Worm (Caenorhabditis elegans) whole organism, late embryonic: ENCODE data around the gene tbx-37.
A peak's percentile ranks its signal among the peaks of the same experiment; 100 is the strongest.

Experiments
- C38D4.7 ChIP-seq: fragments of 200-800 bp; sonication (Bioruptor generic); optimal IDR thresholded peaks from 2 replicates; lab custom pipeline; 2018; ENCODE audit warnings: mild to moderate bottlenecking, missing genetic modification characterization, moderate library complexity, missing compliant biosample characterization
- F13H6.1 ChIP-seq: sonication (generic microtip); optimal IDR thresholded peaks from 2 replicates; lab custom pipeline; 2016; ENCODE audit warnings: missing genetic modification characterization, missing compliant biosample characterization
- K02D7.2 ChIP-seq: sonication (generic microtip); optimal IDR thresholded peaks from 2 replicates; lab custom pipeline; 2017; ENCODE audit warnings: mild to moderate bottlenecking, missing genetic modification characterization, missing compliant biosample characterization
- K09A11.1 ChIP-seq: sonication (generic microtip); optimal IDR thresholded peaks from 2 replicates; lab custom pipeline; 2017; ENCODE audit warnings: antibody characterized with exemption, mild to moderate bottlenecking, missing genetic modification characterization, missing compliant biosample characterization; ENCODE audit not compliant: insufficient read depth
- T23F11.4 ChIP-seq: fragments of 200-800 bp; sonication (Bioruptor generic); optimal IDR thresholded peaks from 2 replicates; lab custom pipeline; 2018; ENCODE audit warnings: mild to moderate bottlenecking, missing genetic modification characterization, missing compliant biosample characterization
- Y22D7AL.16 ChIP-seq: sonication (generic microtip); optimal IDR thresholded peaks from 2 replicates; lab custom pipeline; 2016; ENCODE audit warnings: missing genetic modification characterization, missing compliant biosample characterization
- ahr-1 ChIP-seq: sonication (generic microtip); optimal IDR thresholded peaks from 2 replicates; lab custom pipeline; 2016; ENCODE audit warnings: missing genetic modification characterization, missing compliant biosample characterization
- ama-1 ChIP-seq: fragments of 150-350 bp; optimal IDR thresholded peaks from 2 replicates; lab custom pipeline; 2014
- ceh-14 ChIP-seq: sonication (generic microtip); optimal IDR thresholded peaks from 2 replicates; lab custom pipeline; 2016; ENCODE audit warnings: missing genotype, missing genetic modification characterization, missing compliant biosample characterization
- ceh-2 ChIP-seq: sonication (generic microtip); optimal IDR thresholded peaks from 2 replicates; lab custom pipeline; 2016; ENCODE audit warnings: missing genotype, missing genetic modification characterization, missing compliant biosample characterization
- ceh-24 ChIP-seq: sonication (generic microtip); optimal IDR thresholded peaks from 2 replicates; lab custom pipeline; 2016; ENCODE audit warnings: mild to moderate bottlenecking, missing genetic modification characterization, missing compliant biosample characterization
- ceh-30 ChIP-seq: fragments of 150-350 bp; optimal IDR thresholded peaks from 2 replicates; lab custom pipeline; 2014; ENCODE audit warnings: missing biosample characterization, missing genetic modification characterization
- ceh-31 ChIP-seq: sonication (generic microtip); optimal IDR thresholded peaks from 2 replicates; lab custom pipeline; 2016; ENCODE audit warnings: missing genetic modification characterization, missing compliant biosample characterization
- ceh-34 ChIP-seq: sonication (generic microtip); optimal IDR thresholded peaks from 2 replicates; lab custom pipeline; 2016; ENCODE audit warnings: mild to moderate bottlenecking, missing genetic modification characterization, missing compliant biosample characterization
- che-1 ChIP-seq: sonication (generic microtip); optimal IDR thresholded peaks from 2 replicates; lab custom pipeline; 2016; ENCODE audit warnings: mild to moderate bottlenecking, missing genetic modification characterization, missing compliant biosample characterization
- dmd-4 ChIP-seq: sonication (generic microtip); optimal IDR thresholded peaks from 2 replicates; lab custom pipeline; 2016; ENCODE audit warnings: borderline replicate concordance, missing genetic modification characterization, missing compliant biosample characterization
- elt-2 ChIP-seq: sonication (generic microtip); optimal IDR thresholded peaks from 2 replicates; lab custom pipeline; 2016; ENCODE audit warnings: missing genetic modification reagents, missing genetic modification characterization, missing compliant biosample characterization
- fkh-6 ChIP-seq: sonication (generic microtip); optimal IDR thresholded peaks from 2 replicates; lab custom pipeline; 2016; ENCODE audit warnings: missing genetic modification characterization, missing compliant biosample characterization
- gmeb-2 ChIP-seq: sonication (generic microtip); optimal IDR thresholded peaks from 2 replicates; lab custom pipeline; 2016; ENCODE audit warnings: missing genetic modification characterization, inconsistent platforms, missing compliant biosample characterization
- hlh-13 ChIP-seq: fragments of 200-800 bp; sonication (Bioruptor generic); optimal IDR thresholded peaks from 2 replicates; lab custom pipeline; 2018; ENCODE audit warnings: mild to moderate bottlenecking, missing genetic modification characterization, missing compliant biosample characterization
- hlh-30 ChIP-seq: sonication (generic microtip); optimal IDR thresholded peaks from 2 replicates; lab custom pipeline; 2017; ENCODE audit warnings: antibody characterized with exemption, missing genetic modification characterization, missing compliant biosample characterization; ENCODE audit not compliant: insufficient read depth
- hlh-6 ChIP-seq: sonication (generic microtip); optimal IDR thresholded peaks from 2 replicates; lab custom pipeline; 2016; ENCODE audit warnings: missing genotype, missing genetic modification characterization, missing compliant biosample characterization
- hlh-8 ChIP-seq: sonication (generic microtip); optimal IDR thresholded peaks from 2 replicates; lab custom pipeline; 2016; ENCODE audit warnings: missing genotype, missing genetic modification characterization, missing compliant biosample characterization
- lim-6 ChIP-seq: sonication (generic microtip); optimal IDR thresholded peaks from 2 replicates; lab custom pipeline; 2016; ENCODE audit warnings: missing genetic modification characterization, missing compliant biosample characterization
- nfya-1 ChIP-seq: sonication (generic microtip); optimal IDR thresholded peaks from 2 replicates; lab custom pipeline; 2017; ENCODE audit warnings: missing genetic modification characterization, mild to moderate bottlenecking, missing compliant biosample characterization, antibody characterized with exemption, moderate library complexity
- nhr-11 ChIP-seq: fragments of 150-350 bp; optimal IDR thresholded peaks from 2 replicates; lab custom pipeline; 2014; ENCODE audit warnings: missing biosample characterization, missing genetic modification characterization
- npax-4 ChIP-seq: sonication (generic microtip); optimal IDR thresholded peaks from 2 replicates; lab custom pipeline; 2016; ENCODE audit warnings: missing genetic modification characterization, missing compliant biosample characterization
- odd-2 ChIP-seq: sonication (generic microtip); optimal IDR thresholded peaks from 2 replicates; lab custom pipeline; 2017; ENCODE audit warnings: antibody characterized with exemption, mild to moderate bottlenecking, missing genetic modification characterization, missing compliant biosample characterization
- pat-9 ChIP-seq: fragments of 200-800 bp; sonication (Bioruptor generic); optimal IDR thresholded peaks from 2 replicates; lab custom pipeline; 2018; ENCODE audit warnings: mild to moderate bottlenecking, missing genetic modification characterization, moderate library complexity, missing compliant biosample characterization
- pha-2 ChIP-seq: sonication (generic microtip); optimal IDR thresholded peaks from 2 replicates; lab custom pipeline; 2017; ENCODE audit warnings: mild to moderate bottlenecking, missing genetic modification characterization, missing compliant biosample characterization
- pqm-1 ChIP-seq: sonication (generic microtip); optimal IDR thresholded peaks from 2 replicates; lab custom pipeline; 2016; ENCODE audit warnings: missing genetic modification characterization, missing compliant biosample characterization
- ref-2 ChIP-seq: sonication (generic microtip); optimal IDR thresholded peaks from 2 replicates; lab custom pipeline; 2016; ENCODE audit warnings: missing genetic modification characterization, missing compliant biosample characterization
- rnt-1 ChIP-seq: sonication (generic microtip); optimal IDR thresholded peaks from 2 replicates; lab custom pipeline; 2016; ENCODE audit warnings: missing genetic modification characterization, missing compliant biosample characterization
- sdc-2 ChIP-seq: sonication (generic microtip); optimal IDR thresholded peaks from 2 replicates; lab custom pipeline; 2016; ENCODE audit warnings: missing genotype, missing genetic modification characterization, missing compliant biosample characterization
- sox-2 ChIP-seq: fragments of 200-800 bp; sonication (Bioruptor generic); IDR thresholded peaks from 2 replicates; pipeline ENCODE4 v1.3.6; 2022; ENCODE audit warnings: missing genetic modification reagents, missing genetic modification characterization, missing compliant biosample characterization
- sox-4 ChIP-seq: sonication (generic microtip); optimal IDR thresholded peaks from 2 replicates; lab custom pipeline; 2017; ENCODE audit warnings: mild to moderate bottlenecking, missing genetic modification characterization, inconsistent platforms, missing compliant biosample characterization
- ttx-3 ChIP-seq: sonication (generic microtip); optimal IDR thresholded peaks from 2 replicates; lab custom pipeline; 2016; ENCODE audit warnings: missing genetic modification reagents, missing genetic modification characterization, missing compliant biosample characterization
- unc-3 ChIP-seq, 2 experiments: fragments of 200-800 bp in 1 of 2; sonication (Bioruptor generic) in 1 of 2; sonication (generic microtip) in 1 of 2; conservative IDR thresholded peaks in 1 of 2; optimal IDR thresholded peaks in 1 of 2; 2 replicates each; pipeline versions ENCODE4 v1.3.6 to Lab custom; 2016 to 2022; ENCODE audit warnings: missing compliant biosample characterization in 2 of 2, missing genetic modification characterization in 2 of 2, missing genetic modification reagents in 1 of 2
- unc-55 ChIP-seq: sonication (generic microtip); optimal IDR thresholded peaks from 2 replicates; lab custom pipeline; 2017; ENCODE audit warnings: missing biosample characterization, missing genetic modification reagents, missing genetic modification characterization
- unc-86 ChIP-seq: sonication (generic microtip); optimal IDR thresholded peaks from 2 replicates; lab custom pipeline; 2016; ENCODE audit warnings: missing genetic modification characterization, missing compliant biosample characterization
- zip-5 ChIP-seq: sonication (generic microtip); optimal IDR thresholded peaks from 2 replicates; lab custom pipeline; 2016; ENCODE audit warnings: missing genetic modification characterization, missing compliant biosample characterization
- ztf-16 ChIP-seq: sonication (generic microtip); optimal IDR thresholded peaks from 2 replicates; lab custom pipeline; 2017; ENCODE audit warnings: missing genetic modification characterization, missing compliant biosample characterization

The tbx-37 gene

DNA sequence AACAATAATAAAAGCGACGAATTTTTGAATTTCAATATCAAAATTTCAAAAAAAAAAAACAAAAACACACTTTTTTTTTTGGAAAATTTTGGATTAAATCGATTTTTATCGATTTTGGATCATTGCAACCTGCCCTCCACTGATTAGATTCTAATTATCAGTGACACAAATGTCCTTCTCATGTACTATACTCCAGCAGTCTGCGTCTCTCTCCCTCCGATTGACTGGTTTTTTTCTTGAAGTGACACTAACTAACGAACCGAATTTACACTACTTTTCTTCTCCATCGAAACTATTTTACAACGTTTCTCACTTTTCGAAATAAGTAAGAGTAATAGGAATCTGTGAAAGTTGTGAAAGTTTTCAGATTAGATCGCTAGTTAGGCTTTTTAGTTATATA lies 13.9 kb upstream of the tbx-37 start:
- TF ChIP-seq elt-2 (tag; lab: Kevin White, UChicago) (peak; percentile 51), ceh-2 (tag; lab: Kevin White, UChicago) (no peak)

DNA sequence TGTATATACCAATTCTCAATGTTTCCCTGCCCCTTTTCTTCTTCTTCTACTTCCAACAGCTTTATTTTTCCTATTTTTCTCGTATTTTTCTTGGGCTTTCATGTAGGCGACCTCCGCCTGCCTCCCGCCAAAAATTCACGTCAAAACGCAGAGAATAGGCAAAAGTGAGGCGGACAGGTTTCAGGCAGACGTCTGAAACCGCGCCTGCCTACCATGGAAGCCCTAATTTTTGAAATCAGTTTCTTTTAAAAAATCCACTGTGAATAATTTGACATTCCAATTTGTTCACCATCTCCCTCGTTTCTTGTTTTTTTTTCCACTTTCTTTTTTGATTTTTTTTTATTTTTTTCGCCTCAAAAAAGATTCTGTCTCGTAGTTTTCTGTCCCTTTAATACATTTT lies 11.9 kb upstream of the tbx-37 start:
- TF ChIP-seq che-1 (tag; lab: Kevin White, UChicago) (no peak), unc-3 (GFP tag; conservative IDR thresholded peaks at IDR 0.05; lab: Robert Waterston, UW) (no peak), unc-3 (tag; optimal IDR thresholded peaks at IDR 0.05; lab: Kevin White, UChicago) (no peak), fkh-6 (no peak), unc-86 (tag; lab: Kevin White, UChicago) (no peak), dmd-4 (tag; lab: Kevin White, UChicago) (no peak), C38D4.7 (GFP tag; lab: Kevin White, UChicago) (no peak), nhr-11 (tag; lab: Kevin White, UChicago) (no peak)

DNA sequence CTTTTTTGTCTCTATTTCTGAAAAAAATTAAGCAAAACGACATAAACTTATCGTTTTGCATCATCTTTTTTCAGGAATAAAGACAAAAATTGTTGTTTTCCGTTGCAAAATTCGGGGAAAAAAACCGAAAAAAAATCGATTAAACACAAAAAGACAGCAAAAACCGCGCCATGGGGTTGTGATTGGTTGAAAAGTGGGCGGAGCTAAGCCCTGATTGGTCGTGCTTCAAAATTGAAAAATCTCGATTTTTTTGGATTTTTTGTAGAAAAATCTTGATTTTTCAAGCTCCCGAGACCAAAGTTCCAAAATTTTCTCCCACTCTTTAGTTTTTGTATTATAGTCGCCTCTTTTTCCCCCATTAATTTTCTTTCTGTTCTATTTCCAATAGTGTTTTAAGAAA lies 11.4 kb upstream of the tbx-37 start:
- no peak for TF ChIP-seq Y22D7AL.16
- TF ChIP-seq nfya-1 (tag; lab: Kevin White, UChicago), result peak; percentile 82
- TF ChIP-seq che-1 (tag; lab: Kevin White, UChicago), result no peak
- TF ChIP-seq ceh-14 (tag; lab: Kevin White, UChicago), result no peak

DNA sequence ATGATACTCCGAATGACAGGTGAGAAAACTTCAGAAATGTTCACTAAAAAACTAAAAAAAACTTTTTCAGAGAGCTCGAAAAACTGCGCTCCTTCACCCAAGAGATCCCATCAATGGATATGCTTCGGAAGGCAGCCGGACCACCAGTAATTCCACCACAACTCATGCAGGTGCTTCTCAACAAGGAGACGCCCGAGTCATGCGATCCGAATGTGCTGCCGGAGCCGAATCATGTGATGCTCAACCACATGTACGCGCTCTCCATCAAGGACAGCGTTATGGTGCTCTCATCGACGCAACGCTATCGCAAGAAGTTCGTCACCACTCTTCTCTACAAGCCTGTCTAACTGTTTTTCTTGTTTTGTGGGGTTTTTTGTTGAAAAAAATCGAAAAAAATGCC lies 10.8 kb upstream of the tbx-37 start:
- no peak for TF ChIP-seq lim-6 (tag; lab: Kevin White, UChicago)
- TF ChIP-seq K02D7.2 (tag; lab: Kevin White, UChicago), result no peak
- TF ChIP-seq T23F11.4 (GFP tag; lab: Kevin White, UChicago), result no peak
- peak; percentile 21 for TF ChIP-seq hlh-30 (tag; lab: Kevin White, UChicago)
- TF ChIP-seq, all 69 proteins: peak for 1

DNA sequence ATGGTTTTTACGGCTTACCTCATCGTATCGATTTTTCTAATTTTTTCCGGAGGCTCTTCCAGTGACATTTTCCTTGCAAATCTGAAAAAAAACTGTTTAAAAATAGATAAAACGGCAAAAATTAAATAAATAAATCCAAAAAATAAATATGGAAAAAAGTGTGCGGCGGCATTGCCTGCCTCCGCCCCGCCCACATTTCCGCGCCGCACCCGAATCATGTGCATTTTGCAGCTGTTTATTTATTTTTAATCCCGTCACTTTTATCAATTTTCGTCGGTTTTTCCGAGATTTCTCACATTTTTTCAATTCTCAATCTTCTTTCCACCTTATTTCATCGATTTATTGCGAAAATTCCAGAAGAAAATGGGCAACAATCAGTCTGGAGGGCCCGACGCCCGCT lies 9.9 kb upstream of the tbx-37 start, which contains the start of the genes Y47D3A.14 and aakb-2:
Y47D3A.14 (minus strand) TSS at position 81 of the 400 bp plus-strand sequence.
aakb-2 (plus strand) TSS at position 356 of the 400 bp plus-strand sequence.
- TF ChIP-seq unc-86 (tag; lab: Kevin White, UChicago) (peak; percentile 41), hlh-6 (tag; lab: Kevin White, UChicago) (no peak), ref-2 (tag; lab: Kevin White, UChicago) (no peak), sox-4 (tag; lab: Kevin White, UChicago) (no peak), hlh-30 (tag; lab: Kevin White, UChicago) (peak; percentile 76), sdc-2 (no peak), elt-2 (tag; lab: Kevin White, UChicago) (peak; percentile 82), pat-9 (tag; lab: Kevin White, UChicago) (peak; percentile 44), hlh-13 (GFP tag; lab: Kevin White, UChicago) (no peak), unc-3 (GFP tag; conservative IDR thresholded peaks at IDR 0.05; lab: Robert Waterston, UW) (no peak), unc-3 (tag; optimal IDR thresholded peaks at IDR 0.05; lab: Kevin White, UChicago) (peak; percentile 1), ama-1 (lab: Kevin White, UChicago) (no peak), pqm-1 (tag; lab: Kevin White, UChicago) (no peak), K02D7.2 (tag; lab: Kevin White, UChicago) (no peak), ztf-16 (tag; lab: Kevin White, UChicago) (peak; percentile 61), F13H6.1 (no peak), ceh-30 (tag; lab: Kevin White, UChicago) (no peak), unc-55 (GFP tag; lab: Kevin White, UChicago) (no peak), hlh-8 (tag; lab: Kevin White, UChicago) (peak; percentile 66), che-1 (tag; lab: Kevin White, UChicago) (peak; percentile 61), lim-6 (tag; lab: Kevin White, UChicago) (no peak), zip-5 (peak; percentile 11), ttx-3 (peak; percentile 54), sox-2 (0 out of 2 replicates have a peak, but pooled peaks have one; percentile 4), gmeb-2 (peak; percentile 10), odd-2 (tag; lab: Kevin White, UChicago) (no peak), ceh-24 (peak; percentile 3), K09A11.1 (peak; percentile 56), ceh-34 (tag; lab: Kevin White, UChicago) (peak; percentile 48), ceh-31 (tag; lab: Kevin White, UChicago) (peak; percentile 56), nfya-1 (tag; lab: Kevin White, UChicago) (peak; percentile 45), ahr-1 (tag; lab: Kevin White, UChicago) (no peak), npax-4 (tag; lab: Kevin White, UChicago) (no peak), fkh-6 (peak; percentile 9), nhr-11 (tag; lab: Kevin White, UChicago) (no peak), ceh-14 (tag; lab: Kevin White, UChicago) (peak; percentile 57), rnt-1 (tag; lab: Kevin White, UChicago) (peak; percentile 19), pha-2 (tag; lab: Kevin White, UChicago) (no peak), ceh-2 (tag; lab: Kevin White, UChicago) (peak; percentile 31)
